Worm (Caenorhabditis elegans) whole organism, young adult: Measurements from ENCODE around the gene pigs-1.
A peak's percentile ranks its signal among the peaks of the same experiment; 100 is the strongest.

Experiments
- B0035.1 ChIP-seq: sonication (generic microtip); optimal IDR thresholded peaks from 2 replicates; lab custom pipeline; 2016; ENCODE audit warnings: missing genetic modification characterization, mild to moderate bottlenecking, missing compliant biosample characterization, missing genotype, missing genetic modification reagents
- F33H1.4 ChIP-seq: fragments of 200-800 bp; sonication (Bioruptor generic); IDR thresholded peaks from 2 replicates; pipeline ENCODE4 v1.3.6; 2022; ENCODE audit warnings: missing genetic modification reagents, missing genetic modification characterization, missing compliant biosample characterization
- F37B4.10 ChIP-seq: fragments of 200-800 bp; sonication (Bioruptor generic); IDR thresholded peaks from 2 replicates; pipeline ENCODE4 v1.3.6; 2022; ENCODE audit warnings: missing genetic modification characterization, missing compliant biosample characterization
- F49E8.2 ChIP-seq: sonication (generic microtip); optimal IDR thresholded peaks from 3 replicates; lab custom pipeline; 2017; ENCODE audit warnings: missing genetic modification characterization, mild to moderate bottlenecking, missing compliant biosample characterization, antibody characterized with exemption, moderate library complexity; ENCODE audit not compliant: insufficient read depth
- F52B5.7 ChIP-seq: sonication (generic microtip); optimal IDR thresholded peaks from 2 replicates; lab custom pipeline; 2016; ENCODE audit warnings: mild to moderate bottlenecking, missing genetic modification characterization, missing compliant biosample characterization
- K11D2.4 ChIP-seq: fragments of 200-800 bp; sonication (Bioruptor generic); IDR thresholded peaks from 2 replicates; pipeline ENCODE4 v1.3.6; 2022; ENCODE audit warnings: missing genetic modification reagents, missing genetic modification characterization, missing compliant biosample characterization
- K12H6.12 ChIP-seq: fragments of 200-800 bp; sonication (Bioruptor generic); optimal IDR thresholded peaks from 2 replicates; lab custom pipeline; 2018; ENCODE audit warnings: mild to moderate bottlenecking, missing genetic modification characterization, missing compliant biosample characterization
- T26A5.8 ChIP-seq: sonication (generic microtip); optimal IDR thresholded peaks from 2 replicates; lab custom pipeline; 2016; ENCODE audit warnings: missing genetic modification characterization, missing compliant biosample characterization
- Y56A3A.18 ChIP-seq: fragments of 200-800 bp; sonication (Bioruptor generic); IDR thresholded peaks from 2 replicates; pipeline ENCODE4 v1.3.6; 2022; ENCODE audit warnings: missing genetic modification reagents, missing genetic modification characterization, missing compliant biosample characterization
- Y79H2A.3 ChIP-seq: fragments of 200-800 bp; sonication (Bioruptor generic); conservative IDR thresholded peaks from 2 replicates; pipeline ENCODE4 v1.3.6; 2022; ENCODE audit warnings: missing genetic modification reagents, missing genetic modification characterization, missing compliant biosample characterization
- akir-1 ChIP-seq: fragments of 200-800 bp; sonication (Bioruptor generic); optimal IDR thresholded peaks from 2 replicates; lab custom pipeline; 2018; ENCODE audit warnings: mild to moderate bottlenecking, missing genetic modification characterization, moderate library complexity, missing compliant biosample characterization
- ama-1 ChIP-seq, 3 experiments: fragments of 150-350 bp in 1 of 3; sonication (generic microtip) in 2 of 3; optimal IDR thresholded peaks; 2 replicates each; lab custom pipeline; 2014 to 2018; ENCODE audit warnings: missing biosample characterization in 2 of 3, missing genetic modification characterization in 2 of 3, missing genetic modification reagents in 2 of 3
- aptf-2 ChIP-seq: fragments of 200-800 bp; sonication (Bioruptor generic); conservative IDR thresholded peaks from 2 replicates; pipeline ENCODE4 v1.3.6; 2022; ENCODE audit warnings: missing genetic modification reagents, missing genetic modification characterization, missing compliant biosample characterization
- aptf-3 ChIP-seq: fragments of 200-800 bp; sonication (Bioruptor generic); IDR thresholded peaks from 2 replicates; pipeline ENCODE4 v1.3.6; 2022; ENCODE audit warnings: missing genetic modification characterization, missing compliant biosample characterization
- athp-1 ChIP-seq: sonication (generic microtip); optimal IDR thresholded peaks from 2 replicates; lab custom pipeline; 2017; ENCODE audit warnings: mild to moderate bottlenecking, missing genetic modification characterization, missing compliant biosample characterization
- attf-3 ChIP-seq: fragments of 200-800 bp; sonication (Bioruptor generic); conservative IDR thresholded peaks from 2 replicates; pipeline ENCODE4 v1.3.6; 2022; ENCODE audit warnings: missing genetic modification reagents, missing genetic modification characterization, missing compliant biosample characterization
- attf-5 ChIP-seq: fragments of 200-800 bp; sonication (Bioruptor generic); optimal IDR thresholded peaks from 2 replicates; lab custom pipeline; 2018; ENCODE audit warnings: mild to moderate bottlenecking, missing genetic modification characterization, missing compliant biosample characterization
- ccch-3 ChIP-seq: fragments of 200-800 bp; sonication (Bioruptor generic); optimal IDR thresholded peaks from 2 replicates; lab custom pipeline; 2018; ENCODE audit warnings: mild to moderate bottlenecking, missing genetic modification characterization, missing compliant biosample characterization
- cebp-1 ChIP-seq, 2 experiments: fragments of 200-800 bp in 1 of 2; sonication (Bioruptor generic) in 1 of 2; sonication (generic microtip) in 1 of 2; IDR thresholded peaks in 1 of 2; optimal IDR thresholded peaks in 1 of 2; 2 replicates each; pipeline versions ENCODE4 v1.3.6 to Lab custom; 2017 to 2022; ENCODE audit warnings: missing compliant biosample characterization in 2 of 2, missing genetic modification characterization in 2 of 2, mild to moderate bottlenecking in 1 of 2, missing genetic modification reagents in 1 of 2, moderate library complexity in 1 of 2
- ceh-27 ChIP-seq: fragments of 200-800 bp; sonication (Bioruptor generic); optimal IDR thresholded peaks from 2 replicates; lab custom pipeline; 2018; ENCODE audit warnings: mild to moderate bottlenecking, missing genetic modification characterization, moderate library complexity, missing compliant biosample characterization
- ceh-58 ChIP-seq: fragments of 200-800 bp; sonication (Bioruptor generic); IDR thresholded peaks from 2 replicates; pipeline ENCODE4 v1.3.6; 2022; ENCODE audit warnings: missing genetic modification characterization, missing compliant biosample characterization
- dox-1 ChIP-seq: fragments of 200-800 bp; sonication (Bioruptor generic); IDR thresholded peaks from 2 replicates; pipeline ENCODE4 v1.3.6; 2022; ENCODE audit warnings: missing genetic modification reagents, missing genetic modification characterization, missing compliant biosample characterization
- him-1 ChIP-seq: sonication (generic microtip); optimal IDR thresholded peaks from 2 replicates; lab custom pipeline; 2016; ENCODE audit warnings: missing genotype, missing genetic modification reagents, missing genetic modification characterization, missing compliant biosample characterization
- hmg-1.2 ChIP-seq: fragments of 200-800 bp; sonication (Bioruptor generic); IDR thresholded peaks from 2 replicates; pipeline ENCODE4 v1.3.6; 2022; ENCODE audit warnings: missing genetic modification reagents, missing genetic modification characterization, missing compliant biosample characterization
- hrde-1 ChIP-seq: sonication (generic microtip); optimal IDR thresholded peaks from 2 replicates; lab custom pipeline; 2016; ENCODE audit warnings: missing genetic modification characterization, mild to moderate bottlenecking, missing compliant biosample characterization, moderate library complexity, missing genotype, missing genetic modification reagents, borderline replicate concordance
- lin-26 ChIP-seq: fragments of 200-800 bp; sonication (Bioruptor generic); IDR thresholded peaks from 2 replicates; pipeline ENCODE4 v1.3.6; 2022; ENCODE audit warnings: missing genetic modification reagents, missing genetic modification characterization, missing compliant biosample characterization
- lin-54 ChIP-seq: fragments of 200-800 bp; sonication (Bioruptor generic); optimal IDR thresholded peaks from 2 replicates; lab custom pipeline; 2018; ENCODE audit warnings: mild to moderate bottlenecking, missing genetic modification characterization, missing compliant biosample characterization
- lsl-1 ChIP-seq: fragments of 200-800 bp; sonication (Bioruptor generic); optimal IDR thresholded peaks from 2 replicates; lab custom pipeline; 2018; ENCODE audit warnings: mild to moderate bottlenecking, missing genetic modification characterization, moderate library complexity, missing compliant biosample characterization
- madf-3 ChIP-seq: fragments of 200-800 bp; sonication (Bioruptor generic); IDR thresholded peaks from 2 replicates; pipeline ENCODE4 v1.3.6; 2022; ENCODE audit warnings: missing genetic modification reagents, missing genetic modification characterization, missing compliant biosample characterization
- madf-6 ChIP-seq: fragments of 200-800 bp; sonication (Bioruptor generic); IDR thresholded peaks from 2 replicates; pipeline ENCODE4 v1.3.6; 2022; ENCODE audit warnings: missing genetic modification reagents, missing genetic modification characterization, missing compliant biosample characterization
- mel-28 ChIP-seq: sonication (generic microtip); optimal IDR thresholded peaks from 2 replicates; lab custom pipeline; 2016; ENCODE audit warnings: borderline replicate concordance, mild to moderate bottlenecking, missing genetic modification characterization, missing compliant biosample characterization
- mes-4 ChIP-seq: sonication (generic microtip); optimal IDR thresholded peaks from 2 replicates; lab custom pipeline; 2016; ENCODE audit warnings: missing genotype, missing genetic modification characterization, missing compliant biosample characterization
- nfyb-1 ChIP-seq: fragments of 200-800 bp; sonication (Bioruptor generic); IDR thresholded peaks from 2 replicates; pipeline ENCODE4 v1.3.6; 2022; ENCODE audit warnings: missing genetic modification reagents, missing genetic modification characterization, missing compliant biosample characterization
- nhr-80 ChIP-seq: sonication (generic microtip); optimal IDR thresholded peaks from 2 replicates; lab custom pipeline; 2016; ENCODE audit warnings: missing genetic modification characterization, missing compliant biosample characterization
- rcor-1 ChIP-seq: fragments of 200-800 bp; sonication (Bioruptor generic); IDR thresholded peaks from 2 replicates; pipeline ENCODE4 v1.3.6; 2022; ENCODE audit warnings: missing genetic modification reagents, missing genetic modification characterization, missing compliant biosample characterization
- sdz-38 ChIP-seq: sonication (generic microtip); optimal IDR thresholded peaks from 2 replicates; lab custom pipeline; 2016; ENCODE audit warnings: missing genotype, missing genetic modification characterization, missing compliant biosample characterization
- snpc-3.4 ChIP-seq: sonication (generic microtip); optimal IDR thresholded peaks from 2 replicates; lab custom pipeline; 2017; ENCODE audit warnings: missing genetic modification characterization, mild to moderate bottlenecking, missing compliant biosample characterization, antibody characterized with exemption, moderate library complexity, missing genotype, missing genetic modification reagents
- somi-1 ChIP-seq: fragments of 200-800 bp; sonication (Bioruptor generic); optimal IDR thresholded peaks from 2 replicates; lab custom pipeline; 2018; ENCODE audit warnings: mild to moderate bottlenecking, missing genetic modification characterization, missing compliant biosample characterization
- unc-62 ChIP-seq: fragments of 150-350 bp; optimal IDR thresholded peaks from 2 replicates; lab custom pipeline; 2014; ENCODE audit warnings: missing biosample characterization, missing genetic modification reagents, missing genetic modification characterization
- zfh-2 ChIP-seq: fragments of 200-800 bp; sonication (Bioruptor generic); conservative IDR thresholded peaks from 2 replicates; pipeline ENCODE4 v1.3.6; 2022; ENCODE audit warnings: missing genetic modification reagents, missing genetic modification characterization, missing compliant biosample characterization
- ztf-26 ChIP-seq: sonication (generic microtip); optimal IDR thresholded peaks from 2 replicates; lab custom pipeline; 2017; ENCODE audit warnings: missing genetic modification characterization, missing compliant biosample characterization
- ztf-6 ChIP-seq: fragments of 200-800 bp; sonication (Bioruptor generic); IDR thresholded peaks from 2 replicates; pipeline ENCODE4 v1.3.6; 2022; ENCODE audit warnings: missing genetic modification reagents, missing genetic modification characterization, missing compliant biosample characterization

Gene pigs-1

DNA sequence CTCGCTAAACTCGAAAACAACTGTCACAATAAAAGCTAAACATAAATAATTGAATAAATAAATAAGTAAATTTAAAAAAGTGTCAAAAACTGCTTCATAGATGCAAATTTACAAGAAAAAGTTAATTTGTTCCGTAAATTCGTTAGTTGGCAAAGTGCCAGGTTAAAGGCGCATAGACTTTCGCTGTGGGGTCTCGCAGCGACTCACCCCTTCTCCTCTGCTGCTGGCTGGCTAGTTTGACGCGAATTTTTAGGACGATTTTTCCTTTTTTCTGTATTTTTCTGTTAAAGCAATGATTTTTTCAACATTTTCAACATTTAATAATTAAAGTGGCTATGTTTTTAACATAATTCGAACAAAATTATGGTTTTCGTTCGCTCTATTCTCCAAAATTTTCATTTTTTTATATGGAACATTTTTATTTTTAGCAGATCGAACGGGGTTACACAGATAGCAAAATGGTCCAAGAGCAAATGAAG is 27.5 kb upstream of the pigs-1 start, which contains the start of gene rack-1 (continued):
- no peak for TF ChIP-seq cebp-1 (GFP tag; IDR thresholded peaks at IDR 0.05; lab: Robert Waterston, UW)
- TF ChIP-seq cebp-1 (tag; optimal IDR thresholded peaks at IDR 0.05; lab: Kevin White, UChicago), result peak; percentile 30
- peak; percentile 15 for TF ChIP-seq lsl-1
- no peak for TF ChIP-seq T26A5.8 (tag; lab: Kevin White, UChicago)
- TF ChIP-seq K11D2.4 (GFP tag; lab: Robert Waterston, UW), result no peak
- no peak for TF ChIP-seq akir-1 (GFP tag; lab: Kevin White, UChicago)
- no peak for TF ChIP-seq madf-3 (GFP tag; lab: Robert Waterston, UW)
- TF ChIP-seq, all 124 proteins: peak for 17

- TF ChIP-seq mes-4 (tag; lab: Kevin White, UChicago) (no peak), somi-1 (GFP tag; lab: Kevin White, UChicago) (no peak), hrde-1 (tag; lab: Kevin White, UChicago) (no peak), B0035.1 (tag; lab: Kevin White, UChicago) (no peak), sdz-38 (no peak), lin-26 (GFP tag; lab: Robert Waterston, UW) (no peak), athp-1 (no peak), dox-1 (GFP tag; lab: Robert Waterston, UW) (0 out of 2 replicates have a peak, but pooled peaks have one; percentile 15), ceh-27 (GFP tag; lab: Kevin White, UChicago) (no peak), attf-5 (peak; percentile 42), nhr-80 (tag; lab: Kevin White, UChicago) (peak; percentile 10), mel-28 (no peak), him-1 (tag; lab: Kevin White, UChicago) (no peak), T26A5.8 (tag; lab: Kevin White, UChicago) (no peak), unc-62 (GFP tag; lab: Kevin White, UChicago) (no peak), zfh-2 (GFP tag; lab: Robert Waterston, UW) (peak; percentile 87), lsl-1 (no peak), nfyb-1 (GFP tag; lab: Robert Waterston, UW) (peak; percentile 54; the same call in 1 of the 2 replicates), aptf-3 (no peak), ama-1 (optimal IDR thresholded peaks at IDR 0.05; lab: Kevin White, UChicago) (no peak), ama-1 (GFP tag; optimal IDR thresholded peaks at IDR 0.05; lab: Kevin White, UChicago) (no peak), F52B5.7 (no peak), Y56A3A.18 (GFP tag; lab: Robert Waterston, UW) (no peak), ccch-3 (no peak), F33H1.4 (GFP tag; lab: Robert Waterston, UW) (0 out of 2 replicates have a peak, but pooled peaks have one; percentile 5), F49E8.2 (tag; lab: Kevin White, UChicago) (no peak), ztf-6 (GFP tag; lab: Robert Waterston, UW) (no peak), aptf-2 (no peak), Y79H2A.3 (no peak), rcor-1 (GFP tag; lab: Robert Waterston, UW) (no peak), attf-3 (GFP tag; lab: Robert Waterston, UW) (0 out of 2 replicates have a peak, but pooled peaks have one; percentile 13), hmg-1.2 (GFP tag; lab: Robert Waterston, UW) (peak; percentile 10; the same call in 1 of the 2 replicates), F37B4.10 (GFP tag; lab: Robert Waterston, UW) (0 out of 2 replicates have a peak, but pooled peaks have one; percentile 20), K12H6.12 (tag; lab: Kevin White, UChicago) (no peak), lin-54 (GFP tag; lab: Kevin White, UChicago) (no peak), ztf-26 (tag; lab: Kevin White, UChicago) (no peak), snpc-3.4 (tag; lab: Kevin White, UChicago) (no peak), cebp-1 (GFP tag; IDR thresholded peaks at IDR 0.05; lab: Robert Waterston, UW) (peak; percentile 20; the same call in 1 of the 2 replicates), cebp-1 (tag; optimal IDR thresholded peaks at IDR 0.05; lab: Kevin White, UChicago) (peak; percentile 33), madf-6 (GFP tag; lab: Robert Waterston, UW) (no peak), ceh-58 (GFP tag; lab: Robert Waterston, UW) (no peak)
- TF ChIP-seq, all 124 proteins: peak for 10
Measured at ce11 chrIV:10174932-10175732, 26.3 kb upstream of the pigs-1 start.
